Worm (Caenorhabditis elegans) whole organism, young adult: ENCODE data around the gene mdt-17.

ENCODE experiments used
- B0035.1 ChIP-seq: sonication (generic microtip); optimal IDR thresholded peaks from 2 replicates; lab custom pipeline; 2016; ENCODE audit warnings: missing genetic modification characterization, mild to moderate bottlenecking, missing compliant biosample characterization, missing genotype, missing genetic modification reagents
- B0261.1 ChIP-seq: sonication (generic microtip); optimal IDR thresholded peaks from 2 replicates; lab custom pipeline; 2016; ENCODE audit warnings: mild to moderate bottlenecking, missing genetic modification characterization, moderate library complexity, missing compliant biosample characterization
- F33H1.4 ChIP-seq: fragments of 200-800 bp; sonication (Bioruptor generic); IDR thresholded peaks from 2 replicates; pipeline ENCODE4 v1.3.6; 2022; ENCODE audit warnings: missing genetic modification reagents, missing genetic modification characterization, missing compliant biosample characterization
- F57A8.1 ChIP-seq: fragments of 200-800 bp; sonication (Bioruptor generic); optimal IDR thresholded peaks from 2 replicates; lab custom pipeline; 2018; ENCODE audit warnings: mild to moderate bottlenecking, missing genetic modification characterization, moderate library complexity, missing compliant biosample characterization
- Y53G8AR.9 ChIP-seq: fragments of 200-800 bp; sonication (Bioruptor generic); conservative IDR thresholded peaks from 2 replicates; pipeline ENCODE4 v1.3.6; 2022; ENCODE audit warnings: missing genetic modification reagents, missing genetic modification characterization, missing compliant biosample characterization
- ama-1 ChIP-seq, 3 experiments: fragments of 150-350 bp in 1 of 3; sonication (generic microtip) in 2 of 3; optimal IDR thresholded peaks; 2 replicates each; lab custom pipeline; 2014 to 2018; ENCODE audit warnings: missing biosample characterization in 2 of 3, missing genetic modification characterization in 2 of 3, missing genetic modification reagents in 2 of 3
- aptf-2 ChIP-seq: fragments of 200-800 bp; sonication (Bioruptor generic); conservative IDR thresholded peaks from 2 replicates; pipeline ENCODE4 v1.3.6; 2022; ENCODE audit warnings: missing genetic modification reagents, missing genetic modification characterization, missing compliant biosample characterization
- bed-1 ChIP-seq: fragments of 200-800 bp; sonication (Bioruptor generic); IDR thresholded peaks from 2 replicates; pipeline ENCODE4 v1.3.6; 2022; ENCODE audit warnings: missing genetic modification reagents, missing genetic modification characterization, missing compliant biosample characterization
- ceh-100 ChIP-seq: fragments of 200-800 bp; sonication (Bioruptor generic); IDR thresholded peaks from 2 replicates; pipeline ENCODE4 v1.3.6; 2022; ENCODE audit warnings: missing genetic modification reagents, missing genetic modification characterization, missing compliant biosample characterization
- hlh-26 ChIP-seq: fragments of 200-800 bp; sonication (Bioruptor generic); conservative IDR thresholded peaks from 2 replicates; pipeline ENCODE4 v1.3.6; 2022; ENCODE audit warnings: missing genetic modification reagents, missing genetic modification characterization, missing compliant biosample characterization
- unc-62 ChIP-seq: fragments of 150-350 bp; optimal IDR thresholded peaks from 2 replicates; lab custom pipeline; 2014; ENCODE audit warnings: missing biosample characterization, missing genetic modification reagents, missing genetic modification characterization

DNA sequence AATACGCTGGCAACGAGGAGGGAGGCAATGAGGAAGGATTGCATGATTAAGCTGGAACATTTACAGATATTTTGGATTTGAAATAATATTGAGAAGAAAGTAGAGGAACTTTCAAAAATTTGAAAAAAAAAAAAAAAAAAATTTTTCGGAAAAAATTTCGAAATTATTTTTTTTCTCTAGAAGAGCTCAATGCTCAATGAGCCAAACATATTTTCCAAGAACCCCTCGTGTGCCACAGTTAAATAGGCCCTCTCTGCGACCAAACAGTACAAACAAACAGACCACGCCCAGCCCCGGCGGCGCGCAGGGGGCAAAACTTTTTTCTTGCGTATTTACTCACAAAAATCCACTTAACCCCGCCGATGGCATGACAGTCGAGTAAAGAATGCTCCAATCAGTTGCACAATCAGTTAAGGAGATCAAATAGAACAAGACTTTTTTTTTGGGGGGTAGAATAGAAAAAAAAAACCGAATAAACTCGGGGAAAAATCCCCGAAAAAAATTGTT lies 12.8 kb upstream of the mdt-17 start, which contains the start of gene pqn-94:
- TF ChIP-seq F57A8.1 (GFP tag; lab: Kevin White, UChicago) (no peak), ceh-100 (GFP tag; lab: Robert Waterston, UW) (no peak), Y53G8AR.9 (GFP tag; lab: Robert Waterston, UW) (no peak), unc-62 (GFP tag; lab: Kevin White, UChicago) (no peak), bed-1 (GFP tag; lab: Robert Waterston, UW) (no peak), aptf-2 (no peak), hlh-26 (GFP tag; lab: Robert Waterston, UW) (no peak), B0261.1 (no peak), B0035.1 (tag; lab: Kevin White, UChicago) (no peak), F33H1.4 (GFP tag; lab: Robert Waterston, UW) (no peak), ama-1 (optimal IDR thresholded peaks at IDR 0.05; lab: Kevin White, UChicago) (no peak), ama-1 (GFP tag; optimal IDR thresholded peaks at IDR 0.05; lab: Kevin White, UChicago) (no peak)
